Fruit fly (Drosophila melanogaster) whole organism, larva: ENCODE data around the gene RPA1.

Experiments
- noc ChIP-seq: fragments of 200-800 bp; sonication (Bioruptor generic); optimal IDR thresholded peaks from 3 replicates; lab custom pipeline; 2019; ENCODE audit warnings: missing biosample characterization, mild to moderate bottlenecking, missing genetic modification characterization, moderate library complexity

The RPA1 gene

DNA sequence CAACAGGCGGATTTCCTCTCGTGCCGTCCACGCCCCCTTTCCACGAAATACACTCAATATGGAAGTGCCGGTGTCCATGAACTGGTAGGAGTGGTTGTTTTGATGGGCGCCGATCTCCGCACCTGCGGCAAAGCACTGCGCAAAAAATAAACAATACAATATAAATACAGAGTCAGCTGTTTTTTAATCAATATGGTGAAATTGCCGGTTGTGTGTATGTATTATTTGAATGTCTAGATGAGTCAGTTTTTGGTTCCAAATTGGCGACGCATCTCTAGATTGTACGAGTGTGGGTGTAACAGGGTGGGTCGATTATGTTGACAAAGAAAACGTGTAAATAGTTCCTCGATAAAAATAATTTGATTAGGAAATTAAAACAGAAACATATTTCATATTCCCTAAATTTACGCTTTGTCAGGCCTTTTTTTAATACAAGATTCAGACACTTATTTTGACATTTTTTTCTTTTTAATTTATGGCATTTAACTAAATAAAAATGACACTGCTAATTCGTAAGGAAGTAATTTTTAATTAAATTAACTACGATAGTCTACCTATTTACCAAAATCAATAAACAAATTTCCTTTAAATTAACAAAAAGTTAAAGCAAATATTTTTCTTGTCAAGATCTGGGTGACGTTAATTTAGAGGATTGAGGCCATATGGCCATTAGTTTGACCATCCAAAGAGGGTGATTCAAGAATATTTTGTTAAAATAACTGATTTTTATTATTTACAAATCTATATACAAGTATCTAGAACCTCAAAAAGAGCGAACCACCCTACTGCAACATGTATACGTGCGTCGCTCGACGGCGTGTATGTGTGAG, 24.6 kb downstream of the RPA1 start:
- peak; percentile 93 for TF ChIP-seq noc

DNA sequence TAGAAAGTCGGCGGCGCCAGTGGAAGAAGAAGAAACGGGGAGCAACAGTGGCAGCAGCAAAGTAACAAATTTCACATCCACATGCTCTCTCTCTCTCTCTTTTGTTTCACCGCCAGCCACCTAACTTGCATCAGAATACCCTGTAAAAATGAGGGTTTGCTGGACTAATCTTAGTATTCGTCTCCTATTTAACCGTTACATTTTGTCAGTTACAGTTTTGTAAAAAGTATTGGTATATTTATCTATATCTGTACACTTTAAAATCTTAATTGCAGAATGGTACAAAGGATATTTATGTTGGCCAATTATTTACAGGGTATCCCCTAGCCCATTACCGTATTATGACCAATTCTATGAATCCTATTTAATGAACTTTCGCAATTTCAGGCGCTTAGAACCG, 30.4 kb downstream of the RPA1 start:
- TF ChIP-seq noc: no peak

DNA sequence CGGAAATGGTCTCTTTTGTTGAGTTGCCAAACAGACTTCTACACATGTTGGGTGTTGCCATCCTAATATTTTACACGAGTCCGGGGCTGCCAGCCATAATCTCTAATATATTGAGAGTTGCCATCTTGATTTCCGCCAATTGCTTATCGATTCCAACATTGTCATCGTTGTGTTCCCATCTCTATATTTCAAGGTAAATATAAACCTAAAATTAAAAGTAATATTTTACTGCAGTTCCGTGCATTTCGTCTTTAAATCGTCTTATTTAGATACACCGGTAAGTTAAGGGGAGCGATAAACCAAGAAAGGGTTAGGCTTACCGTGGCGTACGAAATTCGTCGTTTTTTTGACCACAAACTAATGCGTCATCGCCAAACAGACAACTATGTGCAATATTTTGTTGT, 30.9 kb downstream of the RPA1 start, which contains the start of gene PolI:
Gene PolI, plus strand, starts transcription at position 138 of the 404 bp plus-strand sequence.
- TF ChIP-seq noc: no peak

DNA sequence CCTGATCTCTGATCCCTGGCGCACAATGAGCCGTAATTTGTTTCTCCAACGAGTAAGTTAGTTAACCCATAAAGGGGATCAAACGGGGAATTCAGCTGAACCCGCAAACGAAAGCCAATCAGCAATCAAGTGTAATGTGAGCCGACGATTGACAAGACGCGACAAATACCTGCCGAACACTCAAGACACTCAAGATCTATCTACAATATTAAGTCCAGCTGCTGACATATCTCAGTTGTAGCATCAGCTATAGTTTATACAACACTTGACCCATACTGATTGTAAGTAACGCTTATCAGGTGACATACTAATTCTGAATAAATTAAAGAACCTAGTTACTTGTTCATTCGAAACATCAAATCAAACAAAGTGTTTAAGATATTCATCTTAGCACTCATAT, 36.9 kb downstream of the RPA1 start:
- TF ChIP-seq noc: no peak

DNA sequence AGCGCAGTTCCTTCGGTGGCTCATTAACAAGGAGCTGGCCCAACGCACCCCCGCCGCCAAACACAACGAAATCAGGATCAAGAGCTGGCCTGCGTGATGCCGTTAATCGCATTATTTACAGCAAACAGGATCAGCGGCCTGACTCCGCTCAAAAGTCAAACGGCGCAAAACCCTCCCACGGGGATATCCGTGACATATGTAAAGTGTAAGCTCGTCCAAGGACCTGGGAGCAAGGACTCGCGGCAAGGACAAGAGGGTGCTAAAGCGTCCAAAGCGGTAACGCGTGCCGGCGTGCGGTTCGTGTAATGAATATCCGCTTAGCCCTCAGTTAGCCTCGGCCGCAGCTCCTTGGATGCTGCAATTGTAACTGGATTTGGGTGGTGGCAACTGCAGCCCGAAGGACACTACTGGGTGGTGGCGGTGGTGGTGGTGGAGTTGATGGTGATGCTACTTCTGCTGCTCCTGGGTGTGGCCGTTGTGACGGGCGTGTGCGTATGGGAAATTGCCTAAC, 38.7 kb downstream of the RPA1 start:
- TF ChIP-seq noc: no peak

DNA sequence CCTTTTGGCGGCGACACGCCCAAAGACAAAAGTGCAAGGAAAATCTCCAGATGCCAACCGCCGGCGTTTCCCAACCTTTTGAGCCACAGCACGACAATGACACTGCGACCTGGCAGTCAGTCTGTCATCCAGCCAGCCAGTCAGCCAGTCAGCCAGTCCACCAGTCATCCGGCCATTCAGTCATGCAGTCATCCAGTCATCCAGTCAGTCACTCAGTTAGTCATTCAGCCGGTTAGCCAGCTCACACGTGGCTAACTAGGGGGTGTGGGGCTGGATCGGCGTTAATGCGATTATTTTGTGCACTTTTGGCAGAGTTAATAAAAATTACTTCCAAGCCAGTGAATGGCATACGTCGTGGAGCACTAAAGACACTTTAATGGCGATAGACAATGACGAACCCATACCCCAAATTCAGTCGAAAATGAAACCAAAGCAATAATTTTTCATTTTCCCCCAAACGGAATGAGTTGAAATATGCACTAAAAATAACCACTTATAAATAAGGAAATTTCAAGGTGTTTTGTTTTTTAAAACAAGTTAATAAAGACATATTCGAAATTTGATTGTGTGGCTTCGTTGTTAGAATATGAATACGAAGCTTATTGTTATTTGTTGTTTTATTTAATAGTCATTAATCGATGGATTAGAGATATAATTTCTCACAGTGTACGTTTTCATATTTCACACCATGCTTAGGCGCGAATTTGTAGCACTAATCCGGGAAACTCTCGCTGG, 39.4 kb downstream of the RPA1 start:
- TF ChIP-seq noc: no peak

DNA sequence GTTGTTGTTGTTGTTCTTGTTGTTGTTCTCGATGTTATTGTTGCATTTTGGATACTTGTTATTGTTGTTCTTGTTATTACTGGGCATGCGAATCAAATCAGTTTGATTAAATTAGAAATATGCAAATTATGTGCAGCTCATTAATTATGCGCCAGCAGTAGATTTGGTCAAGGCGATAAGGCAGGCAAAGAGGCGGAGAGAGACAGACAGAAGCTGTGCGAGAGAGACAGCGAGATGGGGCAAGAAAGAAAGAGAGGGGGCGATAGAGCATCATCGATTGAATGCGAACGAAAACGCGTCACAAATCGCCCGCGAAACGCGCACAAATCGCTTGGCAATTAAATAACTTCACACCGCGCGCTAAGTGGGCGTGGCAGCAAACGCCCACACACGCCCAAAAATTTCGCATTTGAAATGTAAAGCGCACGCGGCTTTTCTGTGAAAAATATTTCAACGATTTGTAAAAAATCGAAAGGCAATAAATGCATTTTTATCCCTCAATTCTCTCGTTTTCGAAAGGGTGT, 41.1 kb downstream of the RPA1 start:
- TF ChIP-seq noc: no peak

DNA sequence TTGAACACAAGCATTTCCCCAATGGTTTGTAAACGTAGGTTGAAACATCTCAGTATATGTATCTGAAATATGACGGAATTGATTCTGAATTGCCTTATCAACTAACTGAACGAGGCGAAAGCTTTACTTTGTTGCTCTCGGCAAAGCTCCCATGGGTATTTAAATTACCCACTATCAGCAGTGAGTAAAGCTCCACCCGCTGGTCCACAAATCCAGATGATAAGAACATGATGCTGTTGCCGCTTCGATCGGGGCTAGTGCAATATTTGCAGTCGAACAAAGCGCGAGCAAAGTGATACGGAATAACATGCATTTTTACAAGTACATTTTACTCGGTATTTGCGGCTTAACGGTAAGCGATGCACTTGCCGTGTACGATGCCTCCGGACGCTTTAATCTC, 44.4 kb downstream of the RPA1 start, which contains the start of gene CG18249:
Gene CG18249, plus strand, starts transcription at position 256 of the 400 bp plus-strand sequence.
- TF ChIP-seq noc: no peak

DNA sequence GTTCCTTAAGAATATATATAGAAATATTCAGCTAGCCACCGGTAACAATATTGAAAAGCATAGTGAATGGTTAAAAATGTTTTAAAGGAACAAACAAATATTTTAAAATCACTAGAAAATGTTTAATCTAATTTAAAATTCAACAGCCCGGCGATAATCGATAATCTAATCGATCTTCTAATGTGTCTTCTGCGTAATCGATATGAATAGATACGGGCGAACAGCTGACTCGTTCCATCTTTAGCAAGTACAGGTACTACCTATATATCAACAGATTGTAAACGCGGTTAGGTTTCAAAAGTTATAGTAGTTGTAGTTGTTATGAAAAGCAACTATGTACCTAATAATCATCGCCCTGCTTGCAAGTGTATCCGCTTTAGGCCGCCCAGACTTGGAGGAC, 46.5 kb downstream of the RPA1 start, which contains the start of gene CG7800:
Gene CG7800, plus strand, starts transcription at position 231 of the 400 bp plus-strand sequence.
- TF ChIP-seq noc: no peak

DNA sequence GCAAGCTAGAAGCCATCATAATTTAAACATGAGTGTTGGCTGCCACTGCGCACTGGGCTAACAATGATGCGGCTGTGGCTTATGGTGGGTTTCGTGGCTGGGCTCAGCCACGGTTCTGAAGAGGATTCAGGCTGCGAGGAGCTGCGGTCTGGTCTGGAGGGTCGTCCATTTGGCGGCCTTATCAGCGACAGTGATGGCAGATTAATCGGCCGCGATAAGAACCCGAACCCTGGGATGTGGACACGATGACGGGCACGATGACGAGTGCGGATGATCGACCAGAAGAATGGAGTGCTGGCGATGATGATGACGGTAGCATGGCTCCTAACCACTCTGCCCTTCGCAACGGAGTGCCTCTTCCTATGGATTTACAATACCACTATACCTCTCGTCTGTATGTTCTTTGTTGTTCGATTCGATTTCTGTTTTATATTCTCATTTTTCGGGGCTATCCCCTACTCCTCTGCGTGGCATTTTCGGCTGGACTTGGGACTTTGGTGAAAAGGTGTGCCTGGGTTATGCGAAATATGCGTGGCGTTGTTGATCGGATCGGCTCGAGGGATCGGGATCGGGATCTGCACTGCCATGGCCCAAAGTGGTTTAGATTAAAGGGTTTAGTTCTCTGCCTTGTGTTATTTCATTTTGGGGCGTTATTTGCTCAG, 48.6 kb downstream of the RPA1 start:
- no peak for TF ChIP-seq noc

DNA sequence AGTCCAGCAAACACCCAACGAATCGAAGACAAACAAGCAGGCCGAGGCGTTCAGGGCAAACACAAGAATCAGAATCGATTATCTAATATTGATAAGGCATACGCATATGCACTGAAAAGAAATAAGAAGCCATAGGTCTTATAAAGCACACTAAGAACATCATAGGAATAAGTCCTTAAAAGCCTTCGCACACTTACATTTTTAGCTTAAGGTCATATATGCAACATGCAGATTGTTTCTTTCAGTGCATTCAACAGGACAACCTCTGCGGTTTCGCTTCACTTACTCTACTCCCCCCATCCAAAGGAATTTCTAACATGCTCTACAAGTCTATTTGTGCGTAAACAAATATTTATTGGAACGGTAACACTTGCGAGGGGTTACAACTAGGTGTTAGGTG, 51.7 kb downstream of the RPA1 start:
- TF ChIP-seq noc: no peak
